Fruit fly (Drosophila melanogaster) whole organism, embryonic: ENCODE measurements around the gene Fancd2.

ENCODE experiments used
- CG10147 ChIP-seq: fragments of 200-800 bp; sonication (Bioruptor generic); optimal IDR thresholded peaks from 2 replicates; lab custom pipeline; 2019; ENCODE audit warnings: missing biosample characterization, mild to moderate bottlenecking, missing genetic modification characterization, moderate library complexity
- CG10321 ChIP-seq: fragments of 200-800 bp; sonication (Bioruptor generic); IDR thresholded peaks from 2 replicates; pipeline ENCODE4 v1.3.6; 2022; ENCODE audit warnings: missing biosample characterization, missing genetic modification characterization
- CG13296 ChIP-seq: fragments of 200-800 bp; sonication (Bioruptor generic); optimal IDR thresholded peaks from 3 replicates; lab custom pipeline; 2018; ENCODE audit warnings: missing biosample characterization, mild to moderate bottlenecking, missing genetic modification characterization
- CG13624 ChIP-seq: fragments of 200-800 bp; sonication (Bioruptor generic); optimal IDR thresholded peaks from 2 replicates; lab custom pipeline; 2016; ENCODE audit warnings: missing biosample characterization, missing genetic modification characterization
- CG13894 ChIP-seq: fragments of 200-800 bp; sonication (Bioruptor generic); optimal IDR thresholded peaks from 3 replicates; lab custom pipeline; 2018; ENCODE audit warnings: missing biosample characterization, mild to moderate bottlenecking, missing genetic modification characterization, moderate library complexity
- CG14710 ChIP-seq: fragments of 200-800 bp; sonication (Bioruptor generic); optimal IDR thresholded peaks from 3 replicates; lab custom pipeline; 2019; ENCODE audit warnings: missing biosample characterization, mild to moderate bottlenecking, missing genetic modification characterization, moderate library complexity
- CG14860 ChIP-seq: fragments of 200-800 bp; sonication (Bioruptor generic); IDR thresholded peaks from 3 replicates; pipeline ENCODE4 v1.3.6; 2022; ENCODE audit warnings: missing biosample characterization, missing genetic modification characterization; ENCODE audit not compliant: partially characterized antibody
- CG30020 ChIP-seq: fragments of 200-800 bp; optimal IDR thresholded peaks from 2 replicates; lab custom pipeline; 2019; ENCODE audit warnings: missing biosample characterization, mild to moderate bottlenecking, missing genetic modification characterization, moderate library complexity
- CG30403 ChIP-seq: fragments of 200-800 bp; sonication (Bioruptor generic); optimal IDR thresholded peaks from 3 replicates; lab custom pipeline; 2016; ENCODE audit warnings: missing biosample characterization, missing genetic modification characterization
- CG31388 ChIP-seq: fragments of 200-800 bp; sonication (Bioruptor generic); optimal IDR thresholded peaks from 2 replicates; lab custom pipeline; 2016; ENCODE audit warnings: missing biosample characterization, missing genetic modification characterization
- CG32532 ChIP-seq: fragments of 200-800 bp; sonication (Bioruptor generic); IDR thresholded peaks from 2 replicates; pipeline ENCODE4 v1.3.6; 2022; ENCODE audit warnings: missing biosample characterization, missing genetic modification characterization
- CG34422 ChIP-seq: fragments of 200-800 bp; sonication (Bioruptor generic); IDR thresholded peaks from 3 replicates; pipeline ENCODE4 v1.3.6; 2022; ENCODE audit warnings: missing biosample characterization, missing genetic modification characterization
- CG7745 ChIP-seq: fragments of 200-800 bp; sonication (Bioruptor generic); optimal IDR thresholded peaks from 2 replicates; lab custom pipeline; 2018; ENCODE audit warnings: missing biosample characterization, mild to moderate bottlenecking, missing genetic modification characterization, moderate library complexity
- Dp ChIP-seq: fragments of 200-800 bp; sonication (Bioruptor generic); optimal IDR thresholded peaks from 2 replicates; lab custom pipeline; 2018; ENCODE audit warnings: missing biosample characterization, mild to moderate bottlenecking, missing genetic modification characterization, moderate library complexity
- E2f1 ChIP-seq: fragments of 200-800 bp; sonication (Bioruptor generic); IDR thresholded peaks from 2 replicates; pipeline ENCODE4 v1.3.6; 2022; ENCODE audit warnings: missing biosample characterization, missing genetic modification characterization
- E2f2 ChIP-seq: fragments of 200-800 bp; sonication (Bioruptor generic); IDR thresholded peaks from 2 replicates; pipeline ENCODE4 v1.3.6; 2022; ENCODE audit warnings: missing biosample characterization, missing genetic modification characterization
- Elba2 ChIP-seq: fragments of 200-800 bp; sonication (Bioruptor generic); optimal IDR thresholded peaks from 3 replicates; lab custom pipeline; 2016; ENCODE audit warnings: missing biosample characterization, missing genetic modification characterization
- Fer2 ChIP-seq: fragments of 200-800 bp; sonication (Bioruptor generic); optimal IDR thresholded peaks from 2 replicates; lab custom pipeline; 2018; ENCODE audit warnings: missing biosample characterization, mild to moderate bottlenecking, missing genetic modification characterization, moderate library complexity
- GATAe ChIP-seq: fragments of 200-800 bp; sonication (Bioruptor generic); conservative IDR thresholded peaks from 2 replicates; pipeline ENCODE4 v1.3.6; 2022; ENCODE audit warnings: missing biosample characterization, missing genetic modification characterization
- Hr51 ChIP-seq, 2 experiments: fragments of 200-800 bp; sonication (Bioruptor generic); optimal IDR thresholded peaks; 2 replicates in 1 of 2; 3 replicates in 1 of 2; lab custom pipeline; 2016 to 2018; ENCODE audit warnings: missing biosample characterization in 2 of 2, missing genetic modification characterization in 2 of 2, mild to moderate bottlenecking in 1 of 2, moderate library complexity in 1 of 2
- Lhr ChIP-seq: fragments of 200-800 bp; sonication (Bioruptor generic); optimal IDR thresholded peaks from 3 replicates; lab custom pipeline; 2017; ENCODE audit warnings: mild to moderate bottlenecking, missing biosample characterization, missing genetic modification reagents, missing genetic modification characterization
- MESR4 ChIP-seq: fragments of 200-800 bp; sonication (Bioruptor generic); optimal IDR thresholded peaks from 2 replicates; lab custom pipeline; 2018; ENCODE audit warnings: missing biosample characterization, mild to moderate bottlenecking, missing genetic modification characterization, moderate library complexity
- Med ChIP-seq: fragments of 200-800 bp; sonication (Bioruptor generic); peaks from one replicate; lab custom pipeline; 2016; ENCODE audit warnings: missing biosample characterization, missing genetic modification characterization, mild to moderate bottlenecking, inconsistent platforms, moderate library complexity
- Optix ChIP-seq: fragments of 200-800 bp; sonication (Bioruptor generic); IDR thresholded peaks from 3 replicates; pipeline ENCODE4 v1.3.6; 2022; ENCODE audit warnings: missing biosample characterization, missing genetic modification characterization
- Trl ChIP-seq, 3 experiments: fragments of >200 bp in 2 of 3; fragments of 200-800 bp in 1 of 3; sonication (Bioruptor generic) in 1 of 3; optimal IDR thresholded peaks; 2 replicates in 1 of 3; 3 replicates in 2 of 3; lab custom pipeline; 2016 to 2017; ENCODE audit warnings: missing biosample characterization in 1 of 3, missing genetic modification characterization in 1 of 3
- YL-1 ChIP-seq: fragments of 200-800 bp; sonication (Bioruptor generic); optimal IDR thresholded peaks from 3 replicates; lab custom pipeline; 2017; ENCODE audit warnings: missing biosample characterization, mild to moderate bottlenecking, missing genetic modification characterization
- abd-A ChIP-seq: fragments of 200-800 bp; sonication (Bioruptor generic); optimal IDR thresholded peaks from 3 replicates; lab custom pipeline; 2019; ENCODE audit warnings: missing biosample characterization, mild to moderate bottlenecking, missing genetic modification characterization, moderate library complexity
- ase ChIP-seq: fragments of 200-800 bp; sonication (Bioruptor generic); IDR thresholded peaks from 3 replicates; pipeline ENCODE4 v1.3.6; 2022; ENCODE audit warnings: missing biosample characterization, missing genetic modification characterization
- ato ChIP-seq: fragments of 200-800 bp; sonication (Bioruptor generic); IDR thresholded peaks from 2 replicates; pipeline ENCODE4 v1.3.6; 2022; ENCODE audit warnings: missing biosample characterization, missing genetic modification characterization; ENCODE audit not compliant: partially characterized antibody
- az2 ChIP-seq: fragments of 200-800 bp; sonication (Bioruptor generic); optimal IDR thresholded peaks from 3 replicates; lab custom pipeline; 2016; ENCODE audit warnings: missing biosample characterization, missing genetic modification characterization
- bcd ChIP-seq: fragments of 200-800 bp; sonication (Bioruptor generic); optimal IDR thresholded peaks from 2 replicates; lab custom pipeline; 2017; ENCODE audit warnings: missing biosample characterization, mild to moderate bottlenecking, missing genetic modification characterization
- bigmax ChIP-seq: fragments of 200-800 bp; sonication (Bioruptor generic); optimal IDR thresholded peaks from 2 replicates; lab custom pipeline; 2018; ENCODE audit warnings: missing biosample characterization, mild to moderate bottlenecking, missing genetic modification characterization
- chn ChIP-seq: fragments of 200-800 bp; sonication (Bioruptor generic); optimal IDR thresholded peaks from 2 replicates; lab custom pipeline; 2016; ENCODE audit warnings: missing biosample characterization, missing genetic modification characterization
- da ChIP-seq: fragments of 200-800 bp; sonication (Bioruptor generic); optimal IDR thresholded peaks from 2 replicates; lab custom pipeline; 2016; ENCODE audit warnings: missing biosample characterization, missing genetic modification characterization
- dm ChIP-seq: fragments of 200-800 bp; sonication (Bioruptor generic); optimal IDR thresholded peaks from 3 replicates; lab custom pipeline; 2016; ENCODE audit warnings: missing biosample characterization, missing genetic modification characterization
- emc ChIP-seq: fragments of 200-800 bp; sonication (Bioruptor generic); optimal IDR thresholded peaks from 2 replicates; lab custom pipeline; 2016; ENCODE audit warnings: missing biosample characterization, missing genetic modification characterization
- en ChIP-seq: fragments of 200-800 bp; sonication (Bioruptor generic); optimal IDR thresholded peaks from 2 replicates; lab custom pipeline; 2016; ENCODE audit warnings: missing biosample characterization, missing genetic modification characterization
- eyg ChIP-seq: fragments of 200-800 bp; sonication (Bioruptor generic); optimal IDR thresholded peaks from 3 replicates; lab custom pipeline; 2016; ENCODE audit warnings: missing biosample characterization, missing genetic modification characterization
- gfzf ChIP-seq: fragments of 200-800 bp; sonication (Bioruptor generic); optimal IDR thresholded peaks from 2 replicates; lab custom pipeline; 2016; ENCODE audit warnings: missing biosample characterization, mild to moderate bottlenecking, missing genetic modification characterization, moderate library complexity
- lola ChIP-seq, 3 experiments: fragments of >200 bp in 2 of 3; fragments of 200-800 bp in 1 of 3; sonication (Bioruptor generic) in 1 of 3; optimal IDR thresholded peaks; 2 replicates each; lab custom pipeline; 2017 to 2019; ENCODE audit warnings: missing biosample characterization in 3 of 3, missing genetic modification characterization in 3 of 3, mild to moderate bottlenecking in 1 of 3, moderate library complexity in 1 of 3
- peb ChIP-seq: fragments of 200-800 bp; sonication (Bioruptor generic); IDR thresholded peaks from 2 replicates; pipeline ENCODE4 v1.3.6; 2022; ENCODE audit warnings: missing biosample characterization, missing genetic modification characterization
- phol ChIP-seq: fragments of 200-800 bp; sonication (Bioruptor generic); optimal IDR thresholded peaks from 3 replicates; lab custom pipeline; 2018; ENCODE audit warnings: missing biosample characterization, mild to moderate bottlenecking, missing genetic modification characterization, moderate library complexity
- ranshi ChIP-seq: fragments of 200-800 bp; sonication (Bioruptor generic); IDR thresholded peaks from 2 replicates; pipeline ENCODE4 v1.3.6; 2022; ENCODE audit warnings: missing biosample characterization, missing genetic modification characterization
- row ChIP-seq: fragments of 200-800 bp; sonication (Bioruptor generic); IDR thresholded peaks from 3 replicates; pipeline ENCODE4 v1.3.6; 2022; ENCODE audit warnings: missing biosample characterization, missing genetic modification characterization
- sens-2 ChIP-seq: fragments of 200-800 bp; sonication (Bioruptor generic); IDR thresholded peaks from 2 replicates; pipeline ENCODE4 v1.3.6; 2022; ENCODE audit warnings: missing biosample characterization, missing genetic modification characterization
- stc ChIP-seq: fragments of 200-800 bp; sonication (Bioruptor generic); IDR thresholded peaks from 2 replicates; pipeline ENCODE4 v1.3.6; 2022; ENCODE audit warnings: missing biosample characterization, missing genetic modification characterization
- sug ChIP-seq: fragments of 200-800 bp; optimal IDR thresholded peaks from 2 replicates; lab custom pipeline; 2019; ENCODE audit warnings: missing biosample characterization, mild to moderate bottlenecking, missing genetic modification characterization, moderate library complexity
- toy ChIP-seq: fragments of 200-800 bp; sonication (Bioruptor generic); IDR thresholded peaks from 2 replicates; pipeline ENCODE4 v1.3.6; 2022; ENCODE audit warnings: missing biosample characterization, missing genetic modification characterization
- zf30C ChIP-seq: fragments of 200-800 bp; sonication (Bioruptor generic); optimal IDR thresholded peaks from 3 replicates; lab custom pipeline; 2018; ENCODE audit warnings: missing biosample characterization, mild to moderate bottlenecking, missing genetic modification characterization

Fancd2 gene

DNA sequence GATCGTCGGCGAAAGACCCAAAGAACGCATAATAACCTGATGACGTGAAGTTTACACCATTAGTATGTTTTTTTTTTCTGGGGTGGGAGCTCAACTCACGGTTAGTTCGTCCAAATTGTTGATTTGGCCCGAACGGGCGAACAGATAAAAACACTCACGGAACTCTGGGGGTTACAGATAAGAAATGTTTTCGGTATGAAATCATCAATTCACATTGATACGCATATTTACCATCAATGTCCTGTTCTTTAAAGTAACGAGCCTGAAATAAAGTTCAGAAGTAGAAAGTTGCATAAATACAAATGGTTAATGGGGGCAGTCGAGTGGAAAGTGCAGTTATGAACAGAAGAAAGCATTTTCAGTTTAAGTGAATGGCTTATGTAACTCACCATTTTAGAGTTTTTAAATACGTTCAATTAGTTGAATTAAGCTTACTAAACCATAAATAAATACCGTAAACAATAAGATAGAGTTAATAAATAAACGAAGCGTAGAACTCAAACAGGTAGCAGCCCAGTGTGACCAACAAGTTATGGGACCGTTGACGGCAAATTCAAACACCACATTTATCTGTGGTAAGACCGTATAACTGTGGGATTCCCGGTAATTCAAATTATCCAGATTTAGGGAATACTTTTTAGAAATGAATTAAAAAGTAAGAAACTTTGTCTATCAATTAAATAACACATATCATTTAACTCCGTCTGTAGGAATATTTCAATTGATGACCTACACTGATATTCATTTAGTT lies 7.9 kb upstream of the Fancd2 start, which contains the start of gene CG17272 (continued):
- TF ChIP-seq Med (GFP tag; lab: Kevin White, UChicago) (peak; percentile 74), Hr51 (GFP tag; optimal IDR thresholded peaks at IDR 0.05; lab: Kevin White, UChicago) (no peak), bigmax (GFP tag; lab: Kevin White, UChicago) (no peak), CG34422 (no peak), da (no peak), CG7745 (tag; lab: Kevin White, UChicago) (no peak), phol (tag; lab: Kevin White, UChicago) (no peak), CG30403 (no peak), peb (GFP tag; lab: Robert Waterston, UW) (no peak), CG30020 (tag; lab: Kevin White, UChicago) (peak; percentile 18), Fer2 (tag; lab: Kevin White, UChicago) (no peak), abd-A (tag; lab: Kevin White, UChicago) (no peak), gfzf (peak; percentile 88), CG14860 (no peak), bcd (no peak), CG32532 (GFP tag; lab: Robert Waterston, UW) (no peak), CG13624 (GFP tag; lab: Kevin White, UChicago) (peak; percentile 17), eyg (GFP tag; lab: Kevin White, UChicago) (no peak), Dp (GFP tag; lab: Kevin White, UChicago) (peak; percentile 57), sug (tag; lab: Kevin White, UChicago) (peak; percentile 71), ato (GFP tag; lab: Robert Waterston, UW) (no peak), emc (GFP tag; lab: Kevin White, UChicago) (no peak), az2 (GFP tag; lab: Kevin White, UChicago) (no peak), Optix (GFP tag; lab: Robert Waterston, UW) (no peak), lola (GFP tag; optimal IDR thresholded peaks at IDR 0.05; lab: Kevin White, UChicago) (no peak), toy (no peak), stc (no peak), CG13296 (GFP tag; lab: Kevin White, UChicago) (peak; percentile 4), GATAe (GFP tag; lab: Robert Waterston, UW) (no peak; the same call in 1 of the 2 replicates), Elba2 (GFP tag; lab: Kevin White, UChicago) (peak; percentile 43), chn (GFP tag; lab: Kevin White, UChicago) (no peak), E2f2 (GFP tag; lab: Robert Waterston, UW) (peak; percentile 71), ranshi (GFP tag; lab: Robert Waterston, UW) (no peak), MESR4 (GFP tag; lab: Kevin White, UChicago) (peak; percentile 53), CG13894 (tag; lab: Kevin White, UChicago) (no peak), row (GFP tag; lab: Robert Waterston, UW) (peak; percentile 48; the same call in 1 of the 3 replicates), CG10321 (no peak), E2f1 (GFP tag; lab: Robert Waterston, UW) (no peak), en (GFP tag; lab: Kevin White, UChicago) (no peak), ase (GFP tag; lab: Robert Waterston, UW) (no peak), Lhr (no peak), zf30C (GFP tag; lab: Kevin White, UChicago) (no peak), CG14710 (peak; percentile 44), Trl (optimal IDR thresholded peaks at IDR 0.05; lab: Kevin White, UChicago) (no peak), Trl (GFP tag; optimal IDR thresholded peaks at IDR 0.05; lab: Kevin White, UChicago) (no peak), CG31388 (GFP tag; lab: Kevin White, UChicago) (no peak), CG10147 (GFP tag; lab: Kevin White, UChicago) (no peak), dm (GFP tag; lab: Kevin White, UChicago) (no peak), YL-1 (peak; percentile 39), sens-2 (no peak)
